Worm (Caenorhabditis elegans): ENCODE results near the gene F54D1.6.

DNA sequence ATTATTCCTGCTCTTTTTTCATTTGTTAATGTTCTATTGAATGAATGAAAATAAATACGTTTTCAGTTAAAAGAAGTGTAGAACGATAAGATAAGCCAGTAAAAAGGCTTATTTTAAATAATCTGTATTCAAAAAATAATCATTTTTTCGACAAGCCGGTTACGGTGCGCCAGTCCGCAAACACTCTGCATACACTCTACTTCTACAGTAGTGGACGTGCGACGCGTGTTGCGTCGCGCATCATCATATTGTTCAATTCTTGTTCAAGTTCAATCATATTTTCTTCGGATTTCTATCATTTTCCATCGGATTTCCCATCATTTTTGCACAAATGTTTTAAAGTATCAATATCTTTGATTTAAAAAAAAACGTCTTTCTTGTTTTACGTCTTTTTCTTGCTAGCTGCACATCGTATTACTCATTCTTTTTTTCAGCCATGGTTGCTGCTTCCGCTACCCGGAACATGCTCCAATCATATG lies 32.3 kb downstream of the F54D1.6 start, which contains the start of gene B0035.18:
- TF ChIP-seq elt-3 (tag; optimal IDR thresholded peaks at IDR 0.05), result no peak
- no peak for TF ChIP-seq mep-1 (tag; optimal IDR thresholded peaks at IDR 0.05)
- no peak for TF ChIP-seq ztf-11 (tag; optimal IDR thresholded peaks at IDR 0.05)
- no peak for TF ChIP-seq nhr-2 (tag; optimal IDR thresholded peaks at IDR 0.05)
- no peak for TF ChIP-seq nhr-76 (tag; optimal IDR thresholded peaks at IDR 0.05)
